Worm (Caenorhabditis elegans): ENCODE data around the gene mdh-2.

Gene mdh-2

DNA sequence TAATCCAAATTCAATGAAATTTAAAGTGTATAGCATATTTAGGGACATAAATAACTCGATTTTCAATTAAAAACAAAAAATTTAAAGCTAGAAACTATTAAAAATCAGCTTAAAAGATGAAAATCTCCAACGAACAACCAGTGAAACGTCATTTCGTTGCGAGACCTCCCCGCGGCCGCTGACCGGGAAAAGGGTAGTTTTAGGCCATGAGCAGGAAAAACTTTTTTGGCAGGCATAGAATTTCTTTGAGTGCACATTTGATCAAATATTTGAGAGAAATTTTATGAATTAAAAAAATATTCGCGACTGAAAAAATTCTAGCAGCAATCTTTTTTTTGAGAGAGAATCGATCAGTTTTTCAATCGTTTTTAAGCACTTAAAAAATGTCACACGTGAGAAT is 17.4 kb upstream of the mdh-2 start (continued):
- TF ChIP-seq aptf-2 (GFP tag; conservative IDR thresholded peaks at IDR 0.05) (no peak), lag-1 (GFP tag; IDR thresholded peaks at IDR 0.05) (no peak), dpl-1 (GFP tag; optimal IDR thresholded peaks at IDR 0.05) (no peak), hmg-1.2 (GFP tag; IDR thresholded peaks at IDR 0.05) (no peak), ZK185.1 (tag; optimal IDR thresholded peaks at IDR 0.05; ENCODE audit: poor library complexity, severe bottlenecking) (no peak), F57A8.1 (GFP tag; optimal IDR thresholded peaks at IDR 0.05) (no peak), unc-62 (GFP tag; optimal IDR thresholded peaks at IDR 0.05) (no peak), hmg-20 (GFP tag; IDR thresholded peaks at IDR 0.05) (no peak), ets-4 (GFP tag; optimal IDR thresholded peaks at IDR 0.05) (no peak), mes-4 (tag; optimal IDR thresholded peaks at IDR 0.05) (no peak), T07F8.4 (tag; optimal IDR thresholded peaks at IDR 0.05) (no peak), Y53F4B.3 (GFP tag; IDR thresholded peaks at IDR 0.05) (no peak), egl-44 (GFP tag; IDR thresholded peaks at IDR 0.05) (no peak), ztf-25 (GFP tag; IDR thresholded peaks at IDR 0.05) (peak; percentile 55; the same call in 1 of the 2 replicates), lin-40 (tag; optimal IDR thresholded peaks at IDR 0.05) (no peak), Y56A3A.18 (GFP tag; IDR thresholded peaks at IDR 0.05) (no peak), efl-1 (GFP tag; optimal IDR thresholded peaks at IDR 0.05) (peak; percentile 77), mxl-1 (tag; optimal IDR thresholded peaks at IDR 0.05) (no peak), sdz-38 (tag; optimal IDR thresholded peaks at IDR 0.05) (no peak), nhr-120 (GFP tag; IDR thresholded peaks at IDR 0.05) (no peak), snpc-1.3 (tag; optimal IDR thresholded peaks at IDR 0.05; ENCODE audit: insufficient read depth) (no peak), egrh-3 (GFP tag; IDR thresholded peaks at IDR 0.05) (no peak), nhr-27 (tag; optimal IDR thresholded peaks at IDR 0.05) (no peak), mel-28 (tag; optimal IDR thresholded peaks at IDR 0.05; ENCODE audit: borderline replicate concordance) (no peak), K11D2.4 (GFP tag; IDR thresholded peaks at IDR 0.05) (no peak), athp-1 (tag; optimal IDR thresholded peaks at IDR 0.05) (no peak), ccch-3 (GFP tag; optimal IDR thresholded peaks at IDR 0.05) (no peak), ceh-40 (GFP tag; IDR thresholded peaks at IDR 0.05) (no peak), snpc-4 (GFP tag; optimal IDR thresholded peaks at IDR 0.05) (no peak), snpc-4 (tag; optimal IDR thresholded peaks at IDR 0.05) (peak in 1 of 4 experiments; percentile 80), dox-1 (GFP tag; IDR thresholded peaks at IDR 0.05) (peak; percentile 81), ztf-6 (GFP tag; IDR thresholded peaks at IDR 0.05) (no peak), atf-7 (tag; optimal IDR thresholded peaks at IDR 0.05) (no peak), lin-54 (GFP tag; optimal IDR thresholded peaks at IDR 0.05) (no peak), madf-6 (GFP tag; IDR thresholded peaks at IDR 0.05) (peak; percentile 83), F22D6.2 (tag; optimal IDR thresholded peaks at IDR 0.05) (no peak), nhr-80 (tag; optimal IDR thresholded peaks at IDR 0.05) (peak; percentile 39)

DNA sequence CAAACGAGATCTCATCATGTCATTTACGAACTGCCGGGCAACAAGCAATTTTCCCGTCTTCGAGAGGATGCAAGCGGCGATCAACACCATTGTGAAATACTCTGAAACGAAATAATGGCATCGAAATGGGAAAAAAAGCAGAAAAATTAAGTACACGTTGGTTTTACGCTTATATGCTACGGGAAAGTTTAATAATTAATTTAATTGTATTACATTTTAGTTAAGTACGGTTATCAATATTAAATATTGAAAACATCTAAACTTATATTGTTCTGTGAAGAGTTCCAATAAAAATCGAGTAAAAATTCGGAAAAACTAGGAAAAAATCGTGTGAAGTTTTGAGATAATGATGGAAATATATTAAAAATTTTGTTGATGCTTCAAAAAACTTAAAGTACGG is 17.0 kb upstream of the mdh-2 start, which contains the start of gene copd-1:
Gene copd-1, minus strand, starts transcription at position 101 of the 400 bp plus-strand sequence.
- TF ChIP-seq B0336.3 (GFP tag; IDR thresholded peaks at IDR 0.05) = no peak
- no peak for TF ChIP-seq lag-1 (GFP tag; IDR thresholded peaks at IDR 0.05)
- TF ChIP-seq nfyb-1 (GFP tag; IDR thresholded peaks at IDR 0.05) = no peak
- no peak for TF ChIP-seq egl-18 (GFP tag; IDR thresholded peaks at IDR 0.05)
- TF ChIP-seq dpl-1 (GFP tag; optimal IDR thresholded peaks at IDR 0.05) = no peak
- no peak for TF ChIP-seq let-526 (GFP tag; IDR thresholded peaks at IDR 0.05)
- TF ChIP-seq ceh-40 (GFP tag; IDR thresholded peaks at IDR 0.05) = no peak
- TF ChIP-seq cebp-2 (GFP tag; IDR thresholded peaks at IDR 0.05) = no peak
- TF ChIP-seq K12H6.12 (tag; optimal IDR thresholded peaks at IDR 0.05) = no peak
- TF ChIP-seq lsl-1 (GFP tag; optimal IDR thresholded peaks at IDR 0.05) = no peak
- TF ChIP-seq lir-1 (GFP tag; conservative IDR thresholded peaks at IDR 0.05) = no peak
- no peak for TF ChIP-seq rpc-1 (optimal IDR thresholded peaks at IDR 0.05)
- no peak for TF ChIP-seq rpc-1 (tag; optimal IDR thresholded peaks at IDR 0.05)
- TF ChIP-seq ztf-26 (tag; optimal IDR thresholded peaks at IDR 0.05) = no peak
- no peak for TF ChIP-seq Y95B8A.8 (GFP tag; IDR thresholded peaks at IDR 0.05)
- TF ChIP-seq ztf-25 (GFP tag; IDR thresholded peaks at IDR 0.05) = no peak
- TF ChIP-seq egl-44 (GFP tag; IDR thresholded peaks at IDR 0.05) = no peak
- TF ChIP-seq hmg-20 (GFP tag; IDR thresholded peaks at IDR 0.05) = no peak
- TF ChIP-seq Y79H2A.3 (GFP tag; conservative IDR thresholded peaks at IDR 0.05) = no peak
- no peak for TF ChIP-seq nhr-80 (tag; optimal IDR thresholded peaks at IDR 0.05)

Data from whole organism, young adult.